Fruit fly (Drosophila melanogaster) whole organism, pupa: ENCODE measurements around the gene Vps29.

Experiments
- CG10348 ChIP-seq: fragments of 200-800 bp; sonication (Bioruptor generic); IDR thresholded peaks from 2 replicates; pipeline ENCODE4 v1.3.6; 2022; ENCODE audit warnings: missing biosample characterization, missing genetic modification characterization
- CG12605 ChIP-seq: fragments of 200-800 bp; sonication (Bioruptor generic); IDR thresholded peaks from 2 replicates; pipeline ENCODE4 v1.3.6; 2022; ENCODE audit warnings: missing biosample characterization, missing genetic modification characterization
- CG13204 ChIP-seq: fragments of 200-800 bp; sonication (Bioruptor generic); optimal IDR thresholded peaks from 2 replicates; lab custom pipeline; 2018; ENCODE audit warnings: missing biosample characterization, mild to moderate bottlenecking, missing genetic modification characterization, moderate library complexity
- CG14655 ChIP-seq: fragments of 200-800 bp; sonication (Bioruptor generic); optimal IDR thresholded peaks from 3 replicates; lab custom pipeline; 2017; ENCODE audit warnings: mild to moderate bottlenecking, missing biosample characterization, missing genetic modification reagents, missing genetic modification characterization
- CG15710 ChIP-seq: fragments of 200-800 bp; sonication (Bioruptor generic); optimal IDR thresholded peaks from 2 replicates; lab custom pipeline; 2018; ENCODE audit warnings: missing biosample characterization, mild to moderate bottlenecking, missing genetic modification characterization, moderate library complexity
- CG17806 ChIP-seq: fragments of 200-800 bp; sonication (Bioruptor generic); optimal IDR thresholded peaks from 2 replicates; lab custom pipeline; 2018; ENCODE audit warnings: missing biosample characterization, mild to moderate bottlenecking, missing genetic modification characterization, moderate library complexity
- CG32121 ChIP-seq: fragments of 200-800 bp; sonication (Bioruptor generic); IDR thresholded peaks from 2 replicates; pipeline ENCODE4 v1.3.6; 2022; ENCODE audit warnings: missing biosample characterization, missing genetic modification characterization
- CG34367 ChIP-seq: fragments of 200-800 bp; sonication (Bioruptor generic); optimal IDR thresholded peaks from 2 replicates; lab custom pipeline; 2018; ENCODE audit warnings: missing biosample characterization, mild to moderate bottlenecking, missing genetic modification characterization
- CG4496 ChIP-seq: fragments of 200-800 bp; sonication (Bioruptor generic); IDR thresholded peaks from 3 replicates; pipeline ENCODE4 v1.3.6; 2022; ENCODE audit warnings: missing biosample characterization, missing genetic modification characterization
- CG8159 ChIP-seq: fragments of 200-800 bp; sonication (Bioruptor generic); optimal IDR thresholded peaks from 3 replicates; lab custom pipeline; 2018; ENCODE audit warnings: missing biosample characterization, mild to moderate bottlenecking, missing genetic modification characterization, moderate library complexity
- CG8301 ChIP-seq: fragments of 200-800 bp; sonication (Bioruptor generic); optimal IDR thresholded peaks from 2 replicates; lab custom pipeline; 2018; ENCODE audit warnings: missing biosample characterization, mild to moderate bottlenecking, missing genetic modification characterization
- CG9948 ChIP-seq: fragments of 200-800 bp; sonication (Bioruptor generic); optimal IDR thresholded peaks from 2 replicates; lab custom pipeline; 2018; ENCODE audit warnings: missing biosample characterization, mild to moderate bottlenecking, missing genetic modification characterization, moderate library complexity
- D1 ChIP-seq: fragments of 200-800 bp; sonication (Bioruptor generic); optimal IDR thresholded peaks from 2 replicates; lab custom pipeline; 2018; ENCODE audit warnings: missing biosample characterization, mild to moderate bottlenecking, missing genetic modification characterization, moderate library complexity
- EcR ChIP-seq: fragments of 200-800 bp; sonication (Bioruptor generic); optimal IDR thresholded peaks from 3 replicates; lab custom pipeline; 2019; ENCODE audit warnings: missing biosample characterization, missing genetic modification characterization, mild to moderate bottlenecking, moderate library complexity, missing genetic modification reagents
- Ets98B ChIP-seq: fragments of 200-800 bp; sonication (Bioruptor generic); IDR thresholded peaks from 2 replicates; pipeline ENCODE4 v1.3.6; 2022; ENCODE audit warnings: missing biosample characterization, missing genetic modification characterization
- Pif1A ChIP-seq: fragments of 200-800 bp; sonication (Bioruptor generic); optimal IDR thresholded peaks from 3 replicates; lab custom pipeline; 2016; ENCODE audit warnings: missing biosample characterization, missing genetic modification characterization
- Pif1B ChIP-seq: fragments of 200-800 bp; sonication (Bioruptor generic); optimal IDR thresholded peaks from 3 replicates; lab custom pipeline; 2016; ENCODE audit warnings: missing biosample characterization, missing genetic modification characterization
- Snoo ChIP-seq: fragments of 200-800 bp; sonication (Bioruptor generic); optimal IDR thresholded peaks from 3 replicates; lab custom pipeline; 2017; ENCODE audit warnings: missing biosample characterization, mild to moderate bottlenecking, missing genetic modification characterization, inconsistent platforms
- fd96Ca ChIP-seq: fragments of 200-800 bp; sonication (Bioruptor generic); IDR thresholded peaks from 3 replicates; pipeline ENCODE4 v1.3.6; 2022; ENCODE audit warnings: missing biosample characterization, missing genetic modification characterization
- gl ChIP-seq: fragments of 200-800 bp; sonication (Bioruptor generic); optimal IDR thresholded peaks from 2 replicates; lab custom pipeline; 2018; ENCODE audit warnings: missing biosample characterization, mild to moderate bottlenecking, missing genetic modification characterization
- rn ChIP-seq: fragments of 200-800 bp; sonication (Bioruptor generic); IDR thresholded peaks from 2 replicates; pipeline ENCODE4 v1.3.6; 2022; ENCODE audit warnings: missing biosample characterization, missing genetic modification characterization

Vps29 gene

dm6 chr2L:1150554-1150953 lies at the start of gene Vps29, which contains the start of gene Tfb4:
TSS of gene Vps29 (plus strand) at chr2L:1150766.
TSS of gene Tfb4 (minus strand) at chr2L:1150677.
- TF ChIP-seq Ets98B, result peak; percentile 51
- TF ChIP-seq CG4496, result peak; percentile 69
- no peak for TF ChIP-seq CG8301 (tag; lab: Kevin White, UChicago)
- no peak for TF ChIP-seq CG17806 (tag; lab: Kevin White, UChicago)
- peak; percentile 47; the same call in 1 of the 3 replicates for TF ChIP-seq fd96Ca (GFP tag; lab: Robert Waterston, UW)
- peak; percentile 30; the same call in 1 of the 2 replicates for TF ChIP-seq CG32121 (GFP tag; lab: Robert Waterston, UW)
- TF ChIP-seq Pif1B (GFP tag; lab: Kevin White, UChicago), result no peak
- TF ChIP-seq CG15710 (tag; lab: Kevin White, UChicago), result peak; percentile 0

- TF ChIP-seq CG32121 (GFP tag; lab: Robert Waterston, UW) (no peak; the same call in 1 of the 2 replicates), rn (GFP tag; lab: Robert Waterston, UW) (no peak), CG13204 (GFP tag; lab: Kevin White, UChicago) (peak; percentile 96), CG4496 (peak; percentile 33; the same call in 1 of the 3 replicates), Snoo (no peak), CG12605 (GFP tag; lab: Robert Waterston, UW) (peak; percentile 28; the same call in 1 of the 2 replicates), EcR (GFP tag; lab: Kevin White, UChicago) (peak; percentile 28), CG17806 (tag; lab: Kevin White, UChicago) (no peak), Pif1A (no peak), fd96Ca (GFP tag; lab: Robert Waterston, UW) (0 out of 3 replicates have a peak, but pooled peaks have one; percentile 9), CG8159 (tag; lab: Kevin White, UChicago) (no peak), Ets98B (peak; percentile 44)
Measured at dm6 chr2L:1102349-1102748, 48.2 kb upstream of the Vps29 start, which contains the start of gene CG4629. TSS of gene CG4629 (minus strand) at chr2L:1102504.

- TF ChIP-seq CG8159 (tag; lab: Kevin White, UChicago) (no peak), CG13204 (GFP tag; lab: Kevin White, UChicago) (no peak), Ets98B (no peak), CG14655 (no peak), CG32121 (GFP tag; lab: Robert Waterston, UW) (no peak), Pif1A (no peak), rn (GFP tag; lab: Robert Waterston, UW) (no peak), EcR (GFP tag; lab: Kevin White, UChicago) (no peak), CG17806 (tag; lab: Kevin White, UChicago) (no peak), Snoo (no peak), CG9948 (no peak), CG15710 (tag; lab: Kevin White, UChicago) (no peak), D1 (tag; lab: Kevin White, UChicago) (no peak), CG12605 (GFP tag; lab: Robert Waterston, UW) (no peak), gl (no peak), CG4496 (no peak), fd96Ca (GFP tag; lab: Robert Waterston, UW) (no peak), CG34367 (tag; lab: Kevin White, UChicago) (no peak)
- TF ChIP-seq, all 21 proteins: peak for 0
Measured at dm6 chr2L:1108029-1108688, 42.4 kb upstream of the Vps29 start, which contains the start of the genes PolrMT and CG14339. TSS of gene PolrMT (minus strand) at chr2L:1108373. TSS of gene CG14339 (plus strand) at chr2L:1108540.

DNA sequence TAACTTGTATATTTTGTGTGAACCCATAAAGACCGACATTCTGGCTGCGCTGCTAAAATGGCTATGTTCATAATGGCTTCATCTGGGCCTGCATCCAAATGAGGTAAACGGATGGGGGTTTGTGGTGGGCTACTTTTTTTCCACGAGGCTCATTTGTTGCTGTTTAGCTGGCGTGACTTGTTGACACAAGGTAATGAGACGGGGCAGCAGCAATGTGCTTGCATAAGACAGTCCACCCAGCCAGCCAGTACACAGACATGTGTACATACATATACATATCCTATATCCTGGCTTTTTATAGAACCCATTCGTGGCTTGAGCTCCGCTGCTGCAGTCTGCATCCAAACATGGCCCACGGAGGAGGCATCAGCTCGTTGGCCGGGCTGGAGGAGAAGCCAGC lies 37.9 kb upstream of the Vps29 start, which contains the start of gene CG14340:
CG14340 (plus strand) TSS at position 301 of the 400 bp plus-strand sequence.
- TF ChIP-seq CG15710 (tag; lab: Kevin White, UChicago) (no peak), CG34367 (tag; lab: Kevin White, UChicago) (no peak), CG17806 (tag; lab: Kevin White, UChicago) (no peak), rn (GFP tag; lab: Robert Waterston, UW) (no peak), CG8159 (tag; lab: Kevin White, UChicago) (no peak), CG8301 (tag; lab: Kevin White, UChicago) (no peak), CG32121 (GFP tag; lab: Robert Waterston, UW) (no peak), CG12605 (GFP tag; lab: Robert Waterston, UW) (no peak), Pif1B (GFP tag; lab: Kevin White, UChicago) (no peak), Pif1A (no peak), EcR (GFP tag; lab: Kevin White, UChicago) (no peak), CG9948 (no peak), CG4496 (no peak), Snoo (no peak), CG14655 (no peak), fd96Ca (GFP tag; lab: Robert Waterston, UW) (no peak), CG13204 (GFP tag; lab: Kevin White, UChicago) (no peak), gl (no peak), Ets98B (no peak)
- TF ChIP-seq, all 21 proteins: peak for 0

DNA sequence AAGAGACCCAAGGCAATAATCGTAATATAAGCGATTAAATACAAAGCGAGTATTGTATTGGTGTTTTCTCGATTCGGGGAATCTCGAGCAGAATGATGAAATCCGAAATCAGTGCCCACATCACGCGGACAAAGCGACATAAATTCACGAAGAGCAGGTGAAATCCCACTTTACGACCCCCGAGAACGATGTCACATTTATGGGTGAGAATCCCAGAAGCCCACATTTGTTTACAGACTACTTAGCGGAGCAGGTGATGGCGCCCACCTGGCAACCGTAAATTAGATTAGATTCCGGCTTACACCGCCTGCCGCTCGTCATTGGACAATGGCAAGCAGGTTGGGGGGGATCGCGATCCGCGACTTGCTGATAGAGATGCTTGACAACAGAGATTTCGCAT lies 36.3 kb upstream of the Vps29 start:
- TF ChIP-seq CG14655 (no peak), CG32121 (GFP tag; lab: Robert Waterston, UW) (no peak), CG4496 (no peak), EcR (GFP tag; lab: Kevin White, UChicago) (no peak), Pif1B (GFP tag; lab: Kevin White, UChicago) (no peak), Ets98B (no peak)

DNA sequence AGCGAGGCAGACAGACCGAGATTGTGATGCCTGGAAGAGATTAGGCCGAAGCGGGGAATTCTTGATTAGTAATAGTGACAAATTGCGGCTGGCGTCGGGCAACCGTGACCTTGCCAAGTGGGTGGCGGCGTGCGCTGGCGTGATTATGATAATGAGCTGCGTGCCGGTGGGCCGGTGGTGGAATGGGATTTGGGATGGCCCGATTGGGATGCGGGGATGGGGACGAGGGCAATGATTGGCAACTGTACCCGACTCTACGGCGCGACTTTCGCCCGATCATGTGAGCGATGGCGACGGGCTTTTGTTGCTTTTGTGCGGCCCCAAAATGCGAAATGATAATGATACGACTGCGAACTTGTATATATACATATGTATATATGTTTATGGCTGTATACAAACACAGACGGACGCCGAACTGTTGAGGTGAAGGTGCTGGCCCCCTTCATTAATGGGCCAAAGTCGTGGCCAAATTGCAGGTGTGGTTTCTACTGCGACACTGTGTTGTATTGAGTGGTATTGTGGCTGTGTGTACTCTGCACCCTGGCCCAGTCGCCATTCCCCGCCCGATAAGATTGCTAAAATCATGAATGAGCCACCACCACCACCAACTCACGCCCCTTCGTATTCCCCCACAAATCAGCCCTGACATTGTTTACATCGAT lies 33.8 kb upstream of the Vps29 start:
- TF ChIP-seq CG32121 (GFP tag; lab: Robert Waterston, UW), result no peak
- no peak for TF ChIP-seq Pif1B (GFP tag; lab: Kevin White, UChicago)
- TF ChIP-seq fd96Ca (GFP tag; lab: Robert Waterston, UW), result no peak
- TF ChIP-seq Ets98B, result no peak
- TF ChIP-seq CG10348 (GFP tag; lab: Robert Waterston, UW), result no peak
- TF ChIP-seq CG9948, result no peak
- no peak for TF ChIP-seq rn (GFP tag; lab: Robert Waterston, UW)
- TF ChIP-seq, all 21 proteins: peak for 0
